Fruit fly (Drosophila melanogaster) whole organism, embryonic: ENCODE measurements around the gene Ptpmeg2.

Source experiments
- Adf1 ChIP-seq: fragments of 200-800 bp; sonication (Bioruptor generic); IDR thresholded peaks from 2 replicates; pipeline ENCODE4 v1.3.6; 2022; ENCODE audit warnings: missing biosample characterization, missing genetic modification characterization
- Atf-2 ChIP-seq: fragments of 200-800 bp; sonication (Bioruptor generic); optimal IDR thresholded peaks from 2 replicates; lab custom pipeline; 2016; ENCODE audit warnings: missing biosample characterization, missing genetic modification characterization
- CG1024 ChIP-seq: fragments of 200-800 bp; sonication (Bioruptor generic); IDR thresholded peaks from 2 replicates; pipeline ENCODE4 v1.3.6; 2022; ENCODE audit warnings: missing biosample characterization, missing genetic modification characterization
- CG10267 ChIP-seq: fragments of 200-800 bp; sonication (Bioruptor generic); optimal IDR thresholded peaks from 2 replicates; lab custom pipeline; 2018; ENCODE audit warnings: missing biosample characterization, mild to moderate bottlenecking, missing genetic modification characterization, moderate library complexity
- CG10462 ChIP-seq: fragments of 200-800 bp; sonication (Bioruptor generic); optimal IDR thresholded peaks from 2 replicates; lab custom pipeline; 2016; ENCODE audit warnings: missing biosample characterization, missing genetic modification characterization
- CG10654 ChIP-seq: fragments of 200-800 bp; sonication (Bioruptor generic); optimal IDR thresholded peaks from 2 replicates; lab custom pipeline; 2016; ENCODE audit warnings: missing biosample characterization, missing genetic modification characterization
- CG11085 ChIP-seq: fragments of 200-800 bp; sonication (Bioruptor generic); IDR thresholded peaks from 2 replicates; pipeline ENCODE4 v1.3.6; 2022; ENCODE audit warnings: missing biosample characterization, missing genetic modification characterization
- CG15514 ChIP-seq: fragments of 200-800 bp; sonication (Bioruptor generic); optimal IDR thresholded peaks from 3 replicates; lab custom pipeline; 2017; ENCODE audit warnings: missing biosample characterization, missing genetic modification characterization, mild to moderate bottlenecking, moderate library complexity, missing genetic modification reagents
- CG16863 ChIP-seq: fragments of 200-800 bp; sonication (Bioruptor generic); optimal IDR thresholded peaks from 3 replicates; lab custom pipeline; 2016; ENCODE audit warnings: missing biosample characterization, missing genetic modification characterization
- CG17361 ChIP-seq: fragments of 200-800 bp; sonication (Bioruptor generic); IDR thresholded peaks from 3 replicates; pipeline ENCODE4 v1.3.6; 2022; ENCODE audit warnings: missing biosample characterization, missing genetic modification characterization
- CG18599 ChIP-seq: fragments of 200-800 bp; sonication (Bioruptor generic); optimal IDR thresholded peaks from 3 replicates; lab custom pipeline; 2017; ENCODE audit warnings: missing biosample characterization, missing genetic modification characterization, mild to moderate bottlenecking, moderate library complexity, missing genetic modification reagents
- CG2712 ChIP-seq: fragments of 200-800 bp; optimal IDR thresholded peaks from 3 replicates; lab custom pipeline; 2019; ENCODE audit warnings: missing biosample characterization, mild to moderate bottlenecking, missing genetic modification characterization, moderate library complexity
- CG3281 ChIP-seq: fragments of 200-800 bp; sonication (Bioruptor generic); optimal IDR thresholded peaks from 3 replicates; lab custom pipeline; 2017; ENCODE audit warnings: missing biosample characterization, mild to moderate bottlenecking, missing genetic modification characterization
- CG34224 ChIP-seq: fragments of 200-800 bp; sonication (Bioruptor generic); IDR thresholded peaks from 3 replicates; pipeline ENCODE4 v1.3.6; 2022; ENCODE audit warnings: missing biosample characterization, missing genetic modification characterization; ENCODE audit not compliant: partially characterized antibody
- CG5180 ChIP-seq: fragments of 200-800 bp; sonication (Bioruptor generic); optimal IDR thresholded peaks from 3 replicates; lab custom pipeline; 2017; ENCODE audit warnings: missing biosample characterization, missing genetic modification characterization, mild to moderate bottlenecking, moderate library complexity, missing genetic modification reagents
- CG8388 ChIP-seq: fragments of 200-800 bp; sonication (Bioruptor generic); optimal IDR thresholded peaks from 2 replicates; lab custom pipeline; 2019; ENCODE audit warnings: missing biosample characterization, mild to moderate bottlenecking, missing genetic modification characterization, moderate library complexity
- CG9797 ChIP-seq: fragments of 200-800 bp; sonication (Bioruptor generic); optimal IDR thresholded peaks from 3 replicates; lab custom pipeline; 2018; ENCODE audit warnings: missing biosample characterization, mild to moderate bottlenecking, missing genetic modification characterization
- CkIIα-i1 ChIP-seq: fragments of 200-800 bp; sonication (Bioruptor generic); IDR thresholded peaks from 2 replicates; pipeline ENCODE4 v1.3.6; 2022; ENCODE audit warnings: missing biosample characterization, missing genetic modification characterization
- Fer2 ChIP-seq: fragments of 200-800 bp; sonication (Bioruptor generic); optimal IDR thresholded peaks from 2 replicates; lab custom pipeline; 2018; ENCODE audit warnings: missing biosample characterization, mild to moderate bottlenecking, missing genetic modification characterization, moderate library complexity
- Hmx ChIP-seq: fragments of 200-800 bp; sonication (Bioruptor generic); optimal IDR thresholded peaks from 2 replicates; lab custom pipeline; 2016; ENCODE audit warnings: missing biosample characterization, missing genetic modification characterization
- Hr51 ChIP-seq, 2 experiments: fragments of 200-800 bp; sonication (Bioruptor generic); optimal IDR thresholded peaks; 2 replicates in 1 of 2; 3 replicates in 1 of 2; lab custom pipeline; 2016 to 2018; ENCODE audit warnings: missing biosample characterization in 2 of 2, missing genetic modification characterization in 2 of 2, mild to moderate bottlenecking in 1 of 2, moderate library complexity in 1 of 2
- Mad ChIP-seq: fragments of 200-800 bp; sonication (Bioruptor generic); optimal IDR thresholded peaks from 2 replicates; lab custom pipeline; 2016; ENCODE audit warnings: missing biosample characterization, missing genetic modification characterization
- Max ChIP-seq: fragments of 200-800 bp; sonication (Bioruptor generic); optimal IDR thresholded peaks from 2 replicates; lab custom pipeline; 2016; ENCODE audit warnings: missing biosample characterization, mild to moderate bottlenecking, missing genetic modification characterization
- NC2β ChIP-seq: fragments of 200-800 bp; sonication (Bioruptor generic); optimal IDR thresholded peaks from 2 replicates; lab custom pipeline; 2016; ENCODE audit warnings: missing biosample characterization, missing genetic modification characterization
- Sry-β ChIP-seq: fragments of 200-800 bp; sonication (Bioruptor generic); optimal IDR thresholded peaks from 2 replicates; lab custom pipeline; 2018; ENCODE audit warnings: missing biosample characterization, mild to moderate bottlenecking, missing genetic modification characterization, moderate library complexity
- Ssrp ChIP-seq: fragments of 200-800 bp; sonication (Bioruptor generic); optimal IDR thresholded peaks from 2 replicates; lab custom pipeline; 2018; ENCODE audit warnings: missing biosample characterization, mild to moderate bottlenecking, missing genetic modification characterization, moderate library complexity
- ab ChIP-seq: fragments of 200-800 bp; sonication (Bioruptor generic); optimal IDR thresholded peaks from 2 replicates; lab custom pipeline; 2016; ENCODE audit warnings: missing biosample characterization, missing genetic modification characterization
- caup ChIP-seq: fragments of 200-800 bp; sonication (Bioruptor generic); optimal IDR thresholded peaks from 3 replicates; lab custom pipeline; 2017; ENCODE audit warnings: missing biosample characterization, mild to moderate bottlenecking, missing genetic modification characterization, moderate library complexity; ENCODE audit not compliant: severe bottlenecking
- crp ChIP-seq, 2 experiments: fragments of 200-800 bp; sonication (Bioruptor generic); optimal IDR thresholded peaks; 2 replicates in 1 of 2; 3 replicates in 1 of 2; lab custom pipeline; 2017; ENCODE audit warnings: missing biosample characterization in 2 of 2, missing genetic modification characterization in 2 of 2, mild to moderate bottlenecking in 1 of 2, moderate library complexity in 1 of 2
- dysf ChIP-seq: fragments of 200-800 bp; sonication (Bioruptor generic); IDR thresholded peaks from 3 replicates; pipeline ENCODE4 v1.3.6; 2022; ENCODE audit warnings: missing biosample characterization, missing genetic modification characterization
- ewg ChIP-seq: fragments of 200-800 bp; sonication (Bioruptor generic); optimal IDR thresholded peaks from 3 replicates; lab custom pipeline; 2017; ENCODE audit warnings: mild to moderate bottlenecking, missing biosample characterization, missing genetic modification reagents, missing genetic modification characterization
- fd102C ChIP-seq: fragments of 200-800 bp; sonication (Bioruptor generic); optimal IDR thresholded peaks from 2 replicates; lab custom pipeline; 2018; ENCODE audit warnings: missing biosample characterization, mild to moderate bottlenecking, missing genetic modification characterization, moderate library complexity
- fd64A ChIP-seq: fragments of 200-800 bp; sonication (Bioruptor generic); optimal IDR thresholded peaks from 3 replicates; lab custom pipeline; 2018; ENCODE audit warnings: missing biosample characterization, mild to moderate bottlenecking, missing genetic modification characterization
- gcm2 ChIP-seq: fragments of 200-800 bp; sonication (Bioruptor generic); optimal IDR thresholded peaks from 2 replicates; lab custom pipeline; 2016; ENCODE audit warnings: missing biosample characterization, missing genetic modification characterization
- hbn ChIP-seq: fragments of 200-800 bp; sonication (Bioruptor generic); IDR thresholded peaks from 2 replicates; pipeline ENCODE4 v1.3.6; 2022; ENCODE audit warnings: missing biosample characterization, missing genetic modification characterization; ENCODE audit not compliant: partially characterized antibody
- maf-S ChIP-seq: fragments of 200-800 bp; sonication (Bioruptor generic); optimal IDR thresholded peaks from 2 replicates; lab custom pipeline; 2016; ENCODE audit warnings: missing biosample characterization, missing genetic modification characterization
- otp ChIP-seq: fragments of 200-800 bp; sonication (Bioruptor generic); IDR thresholded peaks from 3 replicates; pipeline ENCODE4, ENCODE4 v1.3.6; 2022; ENCODE audit warnings: missing biosample characterization, missing genetic modification characterization
- pan ChIP-seq, 4 experiments: fragments of >200 bp in 3 of 4; fragments of 200-800 bp in 1 of 4; sonication (Bioruptor generic) in 1 of 4; optimal IDR thresholded peaks in 3 of 4; IDR thresholded peaks in 1 of 4; 2 replicates each; pipeline versions ENCODE4 v1.3.6 to Lab custom; 2017 to 2022; ENCODE audit warnings: missing biosample characterization in 2 of 4, missing genetic modification characterization in 2 of 4, mixed read lengths in 1 of 4
- pros ChIP-seq: fragments of 200-800 bp; sonication (Bioruptor generic); optimal IDR thresholded peaks from 3 replicates; lab custom pipeline; 2019; ENCODE audit warnings: missing biosample characterization, mild to moderate bottlenecking, missing genetic modification characterization, moderate library complexity
- psq ChIP-seq: fragments of 200-800 bp; sonication (Bioruptor generic); optimal IDR thresholded peaks from 2 replicates; lab custom pipeline; 2017; ENCODE audit warnings: missing biosample characterization, missing genetic modification characterization
- pzg ChIP-seq: fragments of 200-800 bp; sonication (Bioruptor generic); optimal IDR thresholded peaks from 3 replicates; lab custom pipeline; 2018; ENCODE audit warnings: missing biosample characterization, mild to moderate bottlenecking, missing genetic modification characterization, moderate library complexity
- repo ChIP-seq: fragments of 200-800 bp; sonication (Bioruptor generic); optimal IDR thresholded peaks from 2 replicates; lab custom pipeline; 2016; ENCODE audit warnings: missing biosample characterization, missing genetic modification characterization
- so ChIP-seq: fragments of 200-800 bp; sonication (Bioruptor generic); IDR thresholded peaks from 3 replicates; pipeline ENCODE4 v1.3.6; 2022; ENCODE audit warnings: missing biosample characterization, missing genetic modification characterization
- trh ChIP-seq: fragments of 200-800 bp; sonication (Bioruptor generic); optimal IDR thresholded peaks from 2 replicates; lab custom pipeline; 2016; ENCODE audit warnings: missing biosample characterization, missing genetic modification characterization
- yki ChIP-seq: fragments of >200 bp; optimal IDR thresholded peaks from 3 replicates; lab custom pipeline; 2018
- zen ChIP-seq: fragments of 200-800 bp; sonication (Bioruptor generic); optimal IDR thresholded peaks from 3 replicates; lab custom pipeline; 2018; ENCODE audit warnings: missing biosample characterization, mild to moderate bottlenecking, missing genetic modification characterization, moderate library complexity
- zfh2 ChIP-seq: fragments of 200-800 bp; sonication (Bioruptor generic); optimal IDR thresholded peaks from 2 replicates; lab custom pipeline; 2016; ENCODE audit warnings: missing biosample characterization, missing genetic modification characterization

Gene Ptpmeg2

DNA sequence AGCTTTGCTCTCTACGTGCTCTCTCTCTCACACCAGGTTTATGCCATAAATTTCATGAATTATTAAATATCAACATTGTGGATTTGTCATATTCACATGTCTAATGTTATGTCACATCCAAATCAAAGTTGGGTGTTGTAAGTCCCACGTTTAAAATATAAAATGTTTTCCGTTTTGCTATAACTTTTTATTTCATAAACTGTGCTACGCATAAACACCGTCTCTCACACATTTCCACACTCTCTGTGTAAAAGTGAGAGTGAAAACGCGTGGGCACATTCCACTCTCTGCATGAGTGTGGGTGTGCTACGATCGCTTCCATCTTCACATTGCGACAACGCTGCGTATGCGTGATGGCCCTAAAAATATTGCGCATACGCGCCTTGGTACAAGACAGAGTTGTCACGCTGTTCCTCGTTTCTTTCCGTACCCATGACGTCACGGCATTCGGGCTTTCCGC is 18.2 kb downstream of the Ptpmeg2 start (continued):
- TF ChIP-seq CG15514 (peak; percentile 95), CG2712 (peak; percentile 97), CG10462 (GFP tag; lab: Kevin White, UChicago) (peak; percentile 87), Ssrp (tag; lab: Kevin White, UChicago) (peak; percentile 91), NC2β (GFP tag; lab: Kevin White, UChicago) (peak; percentile 86), CG9797 (GFP tag; lab: Kevin White, UChicago) (peak; percentile 46), pan (optimal IDR thresholded peaks at IDR 0.05; lab: Kevin White, UChicago) (no peak), pan (GFP tag; optimal IDR thresholded peaks at IDR 0.05 in 1 of 2, IDR thresholded peaks at IDR 0.05 in 1 of 2) (peak in 1 of 2 experiments; percentile 96), Adf1 (GFP tag; lab: Robert Waterston, UW) (peak; percentile 78), pzg (GFP tag; lab: Kevin White, UChicago) (peak; percentile 32), psq (GFP tag; lab: Kevin White, UChicago) (peak; percentile 64), Atf-2 (GFP tag; lab: Kevin White, UChicago) (peak; percentile 88), CG34224 (peak; percentile 19; the same call in 1 of the 3 replicates), trh (peak; percentile 90), Fer2 (tag; lab: Kevin White, UChicago) (peak; percentile 97), crp (GFP tag; optimal IDR thresholded peaks at IDR 0.05; lab: Kevin White, UChicago) (peak in 1 of 2 experiments; percentile 62), so (peak; percentile 98), Max (GFP tag; lab: Kevin White, UChicago) (peak; percentile 95), CG3281 (GFP tag; lab: Kevin White, UChicago) (peak; percentile 99), otp (peak; percentile 92), Sry-β (peak; percentile 47), gcm2 (GFP tag; lab: Kevin White, UChicago) (peak; percentile 93), Hmx (GFP tag; lab: Kevin White, UChicago) (peak; percentile 91), CG11085 (GFP tag; lab: Robert Waterston, UW) (peak; percentile 86; the same call in 1 of the 2 replicates), CG5180 (GFP tag; lab: Kevin White, UChicago) (peak; percentile 92), ewg (GFP tag; lab: Kevin White, UChicago) (peak; percentile 86), zen (peak; percentile 89), hbn (GFP tag; lab: Robert Waterston, UW) (no peak), CG8388 (GFP tag; lab: Kevin White, UChicago) (peak; percentile 94), dysf (peak; percentile 97), repo (GFP tag; lab: Kevin White, UChicago) (peak; percentile 96), zfh2 (GFP tag; lab: Kevin White, UChicago) (peak; percentile 96), CG16863 (GFP tag; lab: Kevin White, UChicago) (peak; percentile 90), Mad (GFP tag; lab: Kevin White, UChicago) (peak; percentile 88), Hr51 (GFP tag; optimal IDR thresholded peaks at IDR 0.05; lab: Kevin White, UChicago) (peak; percentile 91 to 99), fd102C (GFP tag; lab: Kevin White, UChicago) (peak; percentile 60), caup (peak; percentile 99), CG17361 (peak; percentile 91), CG10654 (peak; percentile 94), yki (lab: Kevin White, UChicago) (no peak), ab (GFP tag; lab: Kevin White, UChicago) (peak; percentile 71), CG10267 (tag; lab: Kevin White, UChicago) (peak; percentile 94), maf-S (GFP tag; lab: Kevin White, UChicago) (peak; percentile 93), pros (peak; percentile 72), CG18599 (GFP tag; lab: Kevin White, UChicago) (peak; percentile 99), fd64A (GFP tag; lab: Kevin White, UChicago) (peak; percentile 96), CkIIα-i1 (GFP tag; lab: Robert Waterston, UW) (peak; percentile 71), CG1024 (GFP tag; lab: Robert Waterston, UW) (peak; percentile 80)
